Worm (Caenorhabditis elegans): Measurements from ENCODE around the gene wdr-48.

- no peak for TF ChIP-seq snpc-4 (GFP tag; optimal IDR thresholded peaks at IDR 0.05)
- no peak for TF ChIP-seq snpc-4 (tag; optimal IDR thresholded peaks at IDR 0.05)
- no peak for TF ChIP-seq unc-130 (GFP tag; optimal IDR thresholded peaks at IDR 0.05)
These were observed 2.8 kb downstream of the wdr-48 start, which contains the start of gene F35G12.12 for ce11 chrIII:4581495-4581894.

Data from whole organism, young adult.